Worm (Caenorhabditis elegans) whole organism, L1 larva: Measurements from ENCODE around the gene rps-27.

Experiments
- C34B4.2 ChIP-seq: sonication (generic microtip); optimal IDR thresholded peaks from 2 replicates; lab custom pipeline; 2017; ENCODE audit warnings: mild to moderate bottlenecking, missing genetic modification characterization, missing compliant biosample characterization
- Y116A8C.19 ChIP-seq: sonication (generic microtip); optimal IDR thresholded peaks from 2 replicates; lab custom pipeline; 2016; ENCODE audit warnings: missing compliant biosample characterization, missing genetic modification characterization, borderline replicate concordance
- aha-1 ChIP-seq: fragments of 150-350 bp; optimal IDR thresholded peaks from 2 replicates; lab custom pipeline; 2014; ENCODE audit warnings: missing biosample characterization, missing genetic modification characterization
- alr-1 ChIP-seq: fragments of 200-800 bp; sonication (Bioruptor generic); optimal IDR thresholded peaks from 2 replicates; lab custom pipeline; 2018; ENCODE audit warnings: borderline replicate concordance, mild to moderate bottlenecking, missing genetic modification characterization, missing compliant biosample characterization
- ceh-63 ChIP-seq: fragments of 200-800 bp; sonication (Bioruptor generic); optimal IDR thresholded peaks from 2 replicates; lab custom pipeline; 2018; ENCODE audit warnings: mild to moderate bottlenecking, missing genetic modification characterization, missing compliant biosample characterization
- ceh-82 ChIP-seq, 3 experiments: fragments of 150-350 bp in 1 of 3; sonication (generic microtip) in 2 of 3; optimal IDR thresholded peaks; 2 replicates each; lab custom pipeline; 2014 to 2017; ENCODE audit warnings: missing biosample characterization in 3 of 3, missing genetic modification characterization in 3 of 3
- ceh-88 ChIP-seq: fragments of 200-800 bp; sonication (Bioruptor generic); IDR thresholded peaks from 2 replicates; pipeline ENCODE4 v1.3.6; 2022; ENCODE audit warnings: missing genetic modification characterization, missing compliant biosample characterization
- ceh-90 ChIP-seq: sonication (generic microtip); optimal IDR thresholded peaks from 2 replicates; lab custom pipeline; 2016; ENCODE audit warnings: missing genetic modification characterization, missing compliant biosample characterization
- efl-1 ChIP-seq, 4 experiments: fragments of 150-350 bp; optimal IDR thresholded peaks in 3 of 4; peaks in 1 of 4; 1 replicate in 1 of 4; 2 replicates in 3 of 4; lab custom pipeline; 2014; ENCODE audit warnings: missing biosample characterization in 2 of 4, missing genetic modification characterization in 2 of 4, missing genetic modification reagents in 2 of 4
- efl-3 ChIP-seq: fragments of 200-800 bp; sonication (Bioruptor generic); optimal IDR thresholded peaks from 2 replicates; lab custom pipeline; 2018; ENCODE audit warnings: mild to moderate bottlenecking, missing genetic modification characterization, missing compliant biosample characterization
- elt-2 ChIP-seq: sonication (generic microtip); optimal IDR thresholded peaks from 2 replicates; lab custom pipeline; 2016; ENCODE audit warnings: missing genetic modification characterization, mild to moderate bottlenecking, inconsistent platforms, missing compliant biosample characterization, missing genetic modification reagents
- elt-3 ChIP-seq, 6 experiments: fragments of 150-350 bp in 1 of 6; sonication (generic microtip); optimal IDR thresholded peaks; 2 replicates each; lab custom pipeline; 2017 to 2018; ENCODE audit warnings: missing biosample characterization in 6 of 6, missing genetic modification characterization in 6 of 6, inconsistent platforms in 1 of 6
- ets-5 ChIP-seq: fragments of 200-800 bp; sonication (Bioruptor generic); IDR thresholded peaks from 2 replicates; pipeline ENCODE4 v1.3.6; 2022; ENCODE audit warnings: missing genetic modification characterization, missing compliant biosample characterization
- fkh-10 ChIP-seq: sonication (generic microtip); optimal IDR thresholded peaks from 2 replicates; lab custom pipeline; 2017; ENCODE audit warnings: missing biosample characterization, missing genetic modification reagents, missing genetic modification characterization
- fkh-4 ChIP-seq: sonication (generic microtip); optimal IDR thresholded peaks from 2 replicates; lab custom pipeline; 2016; ENCODE audit warnings: missing compliant biosample characterization, missing genetic modification characterization, borderline replicate concordance
- grh-1 ChIP-seq: fragments of 200-800 bp; sonication (Bioruptor generic); IDR thresholded peaks from 2 replicates; pipeline ENCODE4 v1.3.6; 2022; ENCODE audit warnings: missing genetic modification reagents, missing genetic modification characterization, missing compliant biosample characterization
- hlh-17 ChIP-seq: fragments of 200-800 bp; sonication (Bioruptor generic); optimal IDR thresholded peaks from 2 replicates; lab custom pipeline; 2018; ENCODE audit warnings: missing genetic modification characterization, mild to moderate bottlenecking, missing compliant biosample characterization, moderate library complexity, borderline replicate concordance
- hlh-4 ChIP-seq: sonication (generic microtip); optimal IDR thresholded peaks from 2 replicates; lab custom pipeline; 2016; ENCODE audit warnings: mild to moderate bottlenecking, missing genetic modification characterization, missing compliant biosample characterization
- irx-1 ChIP-seq: sonication (generic microtip); optimal IDR thresholded peaks from 2 replicates; lab custom pipeline; 2016; ENCODE audit warnings: missing genetic modification characterization, missing compliant biosample characterization
- isw-1 ChIP-seq: fragments of 200-800 bp; sonication (Bioruptor generic); IDR thresholded peaks from 2 replicates; pipeline ENCODE4 v1.3.6; 2022; ENCODE audit warnings: missing genetic modification characterization, missing compliant biosample characterization
- lin-13 ChIP-seq: fragments of 150-350 bp; optimal IDR thresholded peaks from 2 replicates; lab custom pipeline; 2014; ENCODE audit warnings: missing biosample characterization, missing genetic modification reagents, missing genetic modification characterization
- lin-15B ChIP-seq: fragments of 150-350 bp; sonication (generic microtip); optimal IDR thresholded peaks from 3 replicates; lab custom pipeline; 2014; ENCODE audit warnings: missing biosample characterization, missing genetic modification characterization
- lin-35 ChIP-seq, 2 experiments: fragments of 150-350 bp; optimal IDR thresholded peaks; 2 replicates each; lab custom pipeline; 2014; ENCODE audit warnings: missing biosample characterization in 2 of 2, missing genetic modification characterization in 2 of 2, missing genetic modification reagents in 2 of 2
- lsy-2 ChIP-seq, 2 experiments: fragments of 150-350 bp; optimal IDR thresholded peaks; 2 replicates each; lab custom pipeline; 2014; ENCODE audit warnings: missing biosample characterization in 2 of 2, missing genetic modification characterization in 2 of 2
- mdl-1 ChIP-seq, 2 experiments: fragments of 150-350 bp; optimal IDR thresholded peaks; 2 replicates each; lab custom pipeline; 2014 to 2017; ENCODE audit warnings: missing biosample characterization in 2 of 2, missing genetic modification characterization in 2 of 2, inconsistent platforms in 1 of 2
- nhr-12 ChIP-seq: sonication (generic microtip); optimal IDR thresholded peaks from 2 replicates; lab custom pipeline; 2017; ENCODE audit warnings: missing biosample characterization, missing genetic modification characterization
- nhr-71 ChIP-seq: sonication (generic microtip); optimal IDR thresholded peaks from 2 replicates; lab custom pipeline; 2016; ENCODE audit warnings: mild to moderate bottlenecking, missing genetic modification characterization, moderate library complexity, missing compliant biosample characterization
- nhr-77 ChIP-seq: fragments of 150-350 bp; optimal IDR thresholded peaks from 2 replicates; lab custom pipeline; 2014; ENCODE audit warnings: missing biosample characterization, missing genetic modification characterization
- nhr-90 ChIP-seq: sonication (generic microtip); optimal IDR thresholded peaks from 2 replicates; lab custom pipeline; 2016; ENCODE audit warnings: mild to moderate bottlenecking, missing genetic modification characterization, missing compliant biosample characterization; ENCODE audit not compliant: poor library complexity
- pqm-1 ChIP-seq: sonication (generic microtip); optimal IDR thresholded peaks from 3 replicates; lab custom pipeline; 2017; ENCODE audit warnings: missing biosample characterization, missing genetic modification characterization
- rnt-1 ChIP-seq: sonication (generic microtip); optimal IDR thresholded peaks from 2 replicates; lab custom pipeline; 2016; ENCODE audit warnings: mild to moderate bottlenecking, missing genetic modification characterization, moderate library complexity, missing compliant biosample characterization
- skn-1 ChIP-seq: fragments of 150-350 bp; optimal IDR thresholded peaks from 2 replicates; lab custom pipeline; 2014; ENCODE audit warnings: missing biosample characterization, missing genetic modification characterization
- sptf-1 ChIP-seq: fragments of 150-350 bp; optimal IDR thresholded peaks from 2 replicates; lab custom pipeline; 2014; ENCODE audit warnings: missing biosample characterization, missing genetic modification characterization
- swsn-7 ChIP-seq: sonication (generic microtip); optimal IDR thresholded peaks from 2 replicates; lab custom pipeline; 2016; ENCODE audit warnings: missing genetic modification characterization, missing compliant biosample characterization
- tbx-2 ChIP-seq: sonication (generic microtip); optimal IDR thresholded peaks from 2 replicates; lab custom pipeline; 2016; ENCODE audit warnings: missing genetic modification characterization, missing compliant biosample characterization
- tlp-1 ChIP-seq: fragments of 150-350 bp; optimal IDR thresholded peaks from 2 replicates; lab custom pipeline; 2014; ENCODE audit warnings: missing biosample characterization, missing genetic modification characterization
- unc-62 ChIP-seq: fragments of 150-350 bp; optimal IDR thresholded peaks from 2 replicates; lab custom pipeline; 2014; ENCODE audit warnings: missing biosample characterization, missing genetic modification reagents, missing genetic modification characterization
- unc-86 ChIP-seq: sonication (generic microtip); optimal IDR thresholded peaks from 2 replicates; lab custom pipeline; 2016; ENCODE audit warnings: missing genetic modification characterization, missing compliant biosample characterization
- vab-15 ChIP-seq: sonication (generic microtip); optimal IDR thresholded peaks from 2 replicates; lab custom pipeline; 2017; ENCODE audit warnings: missing genotype, mild to moderate bottlenecking, missing genetic modification characterization, missing compliant biosample characterization
- zag-1 ChIP-seq: fragments of 150-350 bp; optimal IDR thresholded peaks from 2 replicates; lab custom pipeline; 2014; ENCODE audit warnings: missing biosample characterization, missing genetic modification characterization
- zip-4 ChIP-seq: fragments of 200-800 bp; sonication (Bioruptor generic); optimal IDR thresholded peaks from 2 replicates; lab custom pipeline; 2018; ENCODE audit warnings: mild to moderate bottlenecking, missing genetic modification characterization, moderate library complexity, missing compliant biosample characterization

The rps-27 gene

DNA sequence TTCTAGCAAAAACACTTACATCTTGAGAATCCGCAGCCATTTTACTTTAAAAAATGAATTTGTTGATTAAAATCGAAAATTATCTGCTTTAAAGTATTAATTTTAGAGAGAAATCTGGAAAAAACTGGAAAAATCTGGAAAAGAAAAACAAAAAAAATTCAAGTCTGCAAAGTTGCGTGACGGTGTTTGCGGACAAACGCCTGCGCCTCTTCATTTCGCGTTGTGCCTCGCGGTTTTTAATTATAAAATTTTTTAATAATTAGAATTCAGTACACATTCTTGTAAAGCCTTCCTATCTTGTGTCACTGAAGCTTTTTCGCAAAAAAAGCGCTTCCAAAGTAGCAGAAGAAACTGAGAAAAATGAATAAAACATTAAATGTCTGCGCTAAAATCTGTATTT lies 22.7 kb upstream of the rps-27 start, which contains the start of gene W03F9.1 (continued):
- TF ChIP-seq isw-1 (GFP tag; lab: Robert Waterston, UW) (peak; percentile 62), unc-62 (GFP tag; lab: Kevin White, UChicago) (no peak), aha-1 (no peak), lin-13 (GFP tag; lab: Kevin White, UChicago) (peak; percentile 16), rnt-1 (tag; lab: Kevin White, UChicago) (peak; percentile 53), lin-35 (GFP tag; optimal IDR thresholded peaks at IDR 0.05; lab: Kevin White, UChicago) (peak; percentile 41 to 57), C34B4.2 (tag; lab: Kevin White, UChicago) (no peak), elt-3 (tag; optimal IDR thresholded peaks at IDR 0.05; lab: Kevin White, UChicago) (no peak), irx-1 (tag; lab: Kevin White, UChicago) (peak; percentile 83), fkh-4 (tag; lab: Kevin White, UChicago) (peak; percentile 30), Y116A8C.19 (tag; lab: Kevin White, UChicago) (no peak), swsn-7 (tag; lab: Kevin White, UChicago) (peak; percentile 72), ceh-90 (tag; lab: Kevin White, UChicago) (no peak), sptf-1 (tag; lab: Kevin White, UChicago) (no peak), alr-1 (tag; lab: Kevin White, UChicago) (no peak), tbx-2 (peak; percentile 69), pqm-1 (tag; lab: Kevin White, UChicago) (no peak), zip-4 (GFP tag; lab: Kevin White, UChicago) (peak; percentile 11), unc-86 (peak; percentile 71), hlh-17 (no peak), ceh-82 (tag; optimal IDR thresholded peaks at IDR 0.05; lab: Kevin White, UChicago) (peak in 2 of 3 experiments; percentile 57 to 60), mdl-1 (tag; optimal IDR thresholded peaks at IDR 0.05; lab: Kevin White, UChicago) (no peak), hlh-4 (no peak), efl-3 (no peak), efl-1 (optimal IDR thresholded peaks at IDR 0.05; lab: Kevin White, UChicago) (peak; percentile 45 to 65), efl-1 (GFP tag; optimal IDR thresholded peaks at IDR 0.05 in 1 of 2; lab: Kevin White, UChicago) (peak; percentile 73 to 95), nhr-90 (tag; lab: Kevin White, UChicago) (peak; percentile 73), ceh-63 (GFP tag; lab: Kevin White, UChicago) (no peak), vab-15 (no peak), nhr-12 (tag; lab: Kevin White, UChicago) (no peak), grh-1 (GFP tag; lab: Robert Waterston, UW) (0 out of 2 replicates have a peak, but pooled peaks have one; percentile 17), zag-1 (no peak), tlp-1 (tag; lab: Kevin White, UChicago) (no peak), fkh-10 (no peak), ets-5 (GFP tag; lab: Robert Waterston, UW) (no peak), lin-15B (tag; lab: Kevin White, UChicago) (no peak)
- TF ChIP-seq, all 84 proteins: peak for 40

ce11 chrV:123915-124314 lies 20.0 kb upstream of the rps-27 start:
- no peak for TF ChIP-seq ceh-88 (GFP tag; lab: Robert Waterston, UW)
- no peak for TF ChIP-seq efl-1 (optimal IDR thresholded peaks at IDR 0.05; lab: Kevin White, UChicago)
- peak in 1 of 2 experiments; percentile 75 for TF ChIP-seq efl-1 (GFP tag; optimal IDR thresholded peaks at IDR 0.05 in 1 of 2; lab: Kevin White, UChicago)

DNA sequence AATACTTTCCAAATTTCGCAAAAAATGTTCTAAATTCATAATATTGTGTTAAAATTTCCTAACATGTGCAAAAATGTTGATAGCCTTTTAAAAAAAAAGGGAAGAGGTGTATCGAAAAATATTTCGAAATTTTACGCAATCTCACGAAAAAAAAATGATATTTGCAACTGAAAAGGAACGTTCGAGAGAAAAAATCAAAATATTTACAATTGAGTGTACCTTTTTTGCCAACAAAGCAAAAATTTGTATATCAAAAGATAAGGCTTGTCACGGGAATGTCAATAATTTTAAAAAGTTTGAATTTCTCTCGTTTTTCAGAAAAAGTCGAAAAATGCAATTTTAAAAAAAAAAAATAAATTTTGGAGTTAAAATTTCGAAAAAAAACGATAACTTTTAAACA lies 19.6 kb upstream of the rps-27 start:
- TF ChIP-seq skn-1 (peak; percentile 39), rnt-1 (tag; lab: Kevin White, UChicago) (no peak), nhr-77 (tag; lab: Kevin White, UChicago) (no peak), ceh-90 (tag; lab: Kevin White, UChicago) (no peak), lsy-2 (tag; optimal IDR thresholded peaks at IDR 0.05; lab: Kevin White, UChicago) (peak in 1 of 2 experiments; percentile 21), zip-4 (GFP tag; lab: Kevin White, UChicago) (peak; percentile 69), nhr-71 (tag; lab: Kevin White, UChicago) (peak; percentile 5), elt-2 (tag; lab: Kevin White, UChicago) (peak; percentile 13)
